Worm (Caenorhabditis elegans) whole organism, L4 larva: ENCODE data around the gene ZC513.14.

ENCODE experiments used
- fos-1 ChIP-seq: fragments of 150-350 bp; optimal IDR thresholded peaks from 2 replicates; lab custom pipeline; 2014; ENCODE audit warnings: missing biosample characterization, missing genetic modification characterization
- lin-39 ChIP-seq: fragments of 150-350 bp; optimal IDR thresholded peaks from 2 replicates; lab custom pipeline; 2014; ENCODE audit warnings: missing biosample characterization, missing genetic modification reagents, missing genetic modification characterization
- lir-3 ChIP-seq: sonication (generic microtip); optimal IDR thresholded peaks from 2 replicates; lab custom pipeline; 2016; ENCODE audit warnings: mild to moderate bottlenecking, missing genetic modification characterization, missing compliant biosample characterization
- mep-1 ChIP-seq: fragments of 150-350 bp; sonication (generic microtip); optimal IDR thresholded peaks from 3 replicates; lab custom pipeline; 2014; ENCODE audit warnings: missing biosample characterization, missing genetic modification characterization

- no peak for TF ChIP-seq lin-39 (tag; lab: Kevin White, UChicago)
- peak; percentile 84 for TF ChIP-seq mep-1 (tag; lab: Kevin White, UChicago)
- TF ChIP-seq lir-3 = no peak
- no peak for TF ChIP-seq fos-1
Observed at ce11 chrV:8000929-8001513, 34.8 kb downstream of the ZC513.14 start, which contains the start of gene Y97E10AR.1.
